Fruit fly (Drosophila melanogaster) whole organism, pupa: ENCODE data around the gene Spase25.

ENCODE experiments used
- CG10348 ChIP-seq: fragments of 200-800 bp; sonication (Bioruptor generic); IDR thresholded peaks from 2 replicates; pipeline ENCODE4 v1.3.6; 2022; ENCODE audit warnings: missing biosample characterization, missing genetic modification characterization
- CG12605 ChIP-seq: fragments of 200-800 bp; sonication (Bioruptor generic); IDR thresholded peaks from 2 replicates; pipeline ENCODE4 v1.3.6; 2022; ENCODE audit warnings: missing biosample characterization, missing genetic modification characterization
- CG13204 ChIP-seq: fragments of 200-800 bp; sonication (Bioruptor generic); optimal IDR thresholded peaks from 2 replicates; lab custom pipeline; 2018; ENCODE audit warnings: missing biosample characterization, mild to moderate bottlenecking, missing genetic modification characterization, moderate library complexity
- CG14655 ChIP-seq: fragments of 200-800 bp; sonication (Bioruptor generic); optimal IDR thresholded peaks from 3 replicates; lab custom pipeline; 2017; ENCODE audit warnings: mild to moderate bottlenecking, missing biosample characterization, missing genetic modification reagents, missing genetic modification characterization
- CG15710 ChIP-seq: fragments of 200-800 bp; sonication (Bioruptor generic); optimal IDR thresholded peaks from 2 replicates; lab custom pipeline; 2018; ENCODE audit warnings: missing biosample characterization, mild to moderate bottlenecking, missing genetic modification characterization, moderate library complexity
- CG17806 ChIP-seq: fragments of 200-800 bp; sonication (Bioruptor generic); optimal IDR thresholded peaks from 2 replicates; lab custom pipeline; 2018; ENCODE audit warnings: missing biosample characterization, mild to moderate bottlenecking, missing genetic modification characterization, moderate library complexity
- CG32121 ChIP-seq: fragments of 200-800 bp; sonication (Bioruptor generic); IDR thresholded peaks from 2 replicates; pipeline ENCODE4 v1.3.6; 2022; ENCODE audit warnings: missing biosample characterization, missing genetic modification characterization
- CG34367 ChIP-seq: fragments of 200-800 bp; sonication (Bioruptor generic); optimal IDR thresholded peaks from 2 replicates; lab custom pipeline; 2018; ENCODE audit warnings: missing biosample characterization, mild to moderate bottlenecking, missing genetic modification characterization
- CG4496 ChIP-seq: fragments of 200-800 bp; sonication (Bioruptor generic); IDR thresholded peaks from 3 replicates; pipeline ENCODE4 v1.3.6; 2022; ENCODE audit warnings: missing biosample characterization, missing genetic modification characterization
- CG8159 ChIP-seq: fragments of 200-800 bp; sonication (Bioruptor generic); optimal IDR thresholded peaks from 3 replicates; lab custom pipeline; 2018; ENCODE audit warnings: missing biosample characterization, mild to moderate bottlenecking, missing genetic modification characterization, moderate library complexity
- CG8301 ChIP-seq: fragments of 200-800 bp; sonication (Bioruptor generic); optimal IDR thresholded peaks from 2 replicates; lab custom pipeline; 2018; ENCODE audit warnings: missing biosample characterization, mild to moderate bottlenecking, missing genetic modification characterization
- CG9948 ChIP-seq: fragments of 200-800 bp; sonication (Bioruptor generic); optimal IDR thresholded peaks from 2 replicates; lab custom pipeline; 2018; ENCODE audit warnings: missing biosample characterization, mild to moderate bottlenecking, missing genetic modification characterization, moderate library complexity
- D1 ChIP-seq: fragments of 200-800 bp; sonication (Bioruptor generic); optimal IDR thresholded peaks from 2 replicates; lab custom pipeline; 2018; ENCODE audit warnings: missing biosample characterization, mild to moderate bottlenecking, missing genetic modification characterization, moderate library complexity
- EcR ChIP-seq: fragments of 200-800 bp; sonication (Bioruptor generic); optimal IDR thresholded peaks from 3 replicates; lab custom pipeline; 2019; ENCODE audit warnings: missing biosample characterization, missing genetic modification characterization, mild to moderate bottlenecking, moderate library complexity, missing genetic modification reagents
- Ets98B ChIP-seq: fragments of 200-800 bp; sonication (Bioruptor generic); IDR thresholded peaks from 2 replicates; pipeline ENCODE4 v1.3.6; 2022; ENCODE audit warnings: missing biosample characterization, missing genetic modification characterization
- Pif1A ChIP-seq: fragments of 200-800 bp; sonication (Bioruptor generic); optimal IDR thresholded peaks from 3 replicates; lab custom pipeline; 2016; ENCODE audit warnings: missing biosample characterization, missing genetic modification characterization
- Pif1B ChIP-seq: fragments of 200-800 bp; sonication (Bioruptor generic); optimal IDR thresholded peaks from 3 replicates; lab custom pipeline; 2016; ENCODE audit warnings: missing biosample characterization, missing genetic modification characterization
- Snoo ChIP-seq: fragments of 200-800 bp; sonication (Bioruptor generic); optimal IDR thresholded peaks from 3 replicates; lab custom pipeline; 2017; ENCODE audit warnings: missing biosample characterization, mild to moderate bottlenecking, missing genetic modification characterization, inconsistent platforms
- fd96Ca ChIP-seq: fragments of 200-800 bp; sonication (Bioruptor generic); IDR thresholded peaks from 3 replicates; pipeline ENCODE4 v1.3.6; 2022; ENCODE audit warnings: missing biosample characterization, missing genetic modification characterization
- gl ChIP-seq: fragments of 200-800 bp; sonication (Bioruptor generic); optimal IDR thresholded peaks from 2 replicates; lab custom pipeline; 2018; ENCODE audit warnings: missing biosample characterization, mild to moderate bottlenecking, missing genetic modification characterization
- rn ChIP-seq: fragments of 200-800 bp; sonication (Bioruptor generic); IDR thresholded peaks from 2 replicates; pipeline ENCODE4 v1.3.6; 2022; ENCODE audit warnings: missing biosample characterization, missing genetic modification characterization

Spase25 gene

DNA sequence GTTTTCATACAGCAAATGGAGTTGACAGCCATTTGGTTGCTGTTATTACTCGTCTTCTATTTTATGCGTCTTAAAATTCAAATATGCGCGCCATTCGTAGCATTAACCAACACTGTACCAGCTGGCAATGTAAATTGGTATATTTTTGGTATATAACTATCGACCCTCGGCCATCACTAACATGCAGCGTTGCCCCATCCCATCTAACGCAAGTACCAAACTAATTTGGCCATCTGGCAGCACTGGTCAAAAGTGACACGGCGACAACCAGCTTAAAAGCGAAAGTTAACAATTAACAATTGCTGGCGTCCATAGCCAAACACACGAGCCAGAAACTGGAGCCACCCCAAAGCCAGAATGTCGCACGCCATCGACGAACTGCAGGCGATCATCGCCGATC, 1.8 kb upstream of the Spase25 start, which contains the start of gene Uba5:
Uba5 (plus strand) TSS at position 222 of the 400 bp plus-strand sequence.
- TF ChIP-seq CG12605 (no peak), Ets98B (GFP tag; lab: Robert Waterston, UW) (no peak), CG4496 (GFP tag; lab: Robert Waterston, UW) (peak; percentile 44; the same call in 1 of the 3 replicates), Pif1A (no peak)

DNA sequence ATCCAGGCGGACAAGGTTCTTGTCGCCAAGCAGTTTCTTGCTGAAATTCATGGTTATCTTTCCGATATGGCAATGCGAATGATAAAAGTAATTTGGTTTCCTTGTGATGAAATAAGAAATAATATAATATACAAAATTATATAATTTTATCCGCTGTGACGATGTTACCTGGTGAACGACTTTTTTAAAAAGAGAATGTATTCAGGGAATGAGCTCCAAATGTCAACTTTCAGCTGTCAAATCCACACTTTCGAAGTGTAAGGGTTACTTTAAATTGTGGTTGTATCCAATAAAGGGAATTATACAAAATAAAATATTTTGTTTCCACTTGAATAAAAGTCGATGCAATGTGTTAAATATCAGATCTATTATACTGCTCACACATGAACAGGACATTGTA, 6.4 kb downstream of the Spase25 start, which contains the start of gene CG33235:
CG33235 (minus strand) TSS at position 101 of the 400 bp plus-strand sequence.
- TF ChIP-seq CG8301 (tag; lab: Kevin White, UChicago): no peak
- no peak for TF ChIP-seq EcR (GFP tag; lab: Kevin White, UChicago)
- TF ChIP-seq CG34367: no peak
- no peak for TF ChIP-seq CG17806 (tag; lab: Kevin White, UChicago)
- TF ChIP-seq CG32121 (GFP tag; lab: Robert Waterston, UW): no peak
- no peak for TF ChIP-seq fd96Ca (GFP tag; lab: Robert Waterston, UW)
- no peak for TF ChIP-seq rn (GFP tag; lab: Robert Waterston, UW)
- TF ChIP-seq CG10348 (GFP tag; lab: Robert Waterston, UW): no peak
- no peak for TF ChIP-seq CG14655 (GFP tag; lab: Kevin White, UChicago)
- TF ChIP-seq, all 21 proteins: peak for 0

DNA sequence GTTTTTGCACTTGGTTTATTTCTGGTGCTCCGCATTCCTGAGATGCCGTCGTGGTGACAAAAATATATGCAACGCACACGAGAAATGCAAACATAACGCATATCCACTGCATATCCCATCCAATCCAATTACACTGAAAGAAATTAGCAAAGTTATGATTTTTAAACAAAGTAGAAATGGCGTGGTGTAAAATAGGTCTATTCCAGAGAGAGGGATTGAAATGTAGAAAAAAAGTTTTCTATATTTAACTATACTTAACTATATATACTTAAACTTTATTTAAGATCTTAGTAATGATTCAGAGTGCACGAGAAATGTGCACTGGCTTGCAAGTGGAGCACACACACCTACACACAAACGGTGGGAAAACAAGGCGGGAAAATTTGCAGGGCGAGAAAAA, 7.2 kb downstream of the Spase25 start:
- TF ChIP-seq CG10348 (GFP tag; lab: Robert Waterston, UW) (no peak), CG13204 (GFP tag; lab: Kevin White, UChicago) (no peak), CG34367 (peak; percentile 15), Ets98B (GFP tag; lab: Robert Waterston, UW) (no peak), CG17806 (tag; lab: Kevin White, UChicago) (peak; percentile 23), Snoo (tag; lab: Kevin White, UChicago) (no peak), gl (tag; lab: Kevin White, UChicago) (no peak), CG8301 (tag; lab: Kevin White, UChicago) (peak; percentile 57), Pif1A (peak; percentile 31), CG4496 (GFP tag; lab: Robert Waterston, UW) (no peak), CG14655 (GFP tag; lab: Kevin White, UChicago) (peak; percentile 67), rn (GFP tag; lab: Robert Waterston, UW) (no peak), CG15710 (tag; lab: Kevin White, UChicago) (no peak), CG32121 (GFP tag; lab: Robert Waterston, UW) (no peak), EcR (GFP tag; lab: Kevin White, UChicago) (no peak), fd96Ca (GFP tag; lab: Robert Waterston, UW) (no peak), CG12605 (no peak), CG8159 (tag; lab: Kevin White, UChicago) (peak; percentile 34), Pif1B (GFP tag; lab: Kevin White, UChicago) (peak; percentile 17), D1 (tag; lab: Kevin White, UChicago) (no peak), CG9948 (tag; lab: Kevin White, UChicago) (peak; percentile 0)
- TF ChIP-seq, all 21 proteins: peak for 8

DNA sequence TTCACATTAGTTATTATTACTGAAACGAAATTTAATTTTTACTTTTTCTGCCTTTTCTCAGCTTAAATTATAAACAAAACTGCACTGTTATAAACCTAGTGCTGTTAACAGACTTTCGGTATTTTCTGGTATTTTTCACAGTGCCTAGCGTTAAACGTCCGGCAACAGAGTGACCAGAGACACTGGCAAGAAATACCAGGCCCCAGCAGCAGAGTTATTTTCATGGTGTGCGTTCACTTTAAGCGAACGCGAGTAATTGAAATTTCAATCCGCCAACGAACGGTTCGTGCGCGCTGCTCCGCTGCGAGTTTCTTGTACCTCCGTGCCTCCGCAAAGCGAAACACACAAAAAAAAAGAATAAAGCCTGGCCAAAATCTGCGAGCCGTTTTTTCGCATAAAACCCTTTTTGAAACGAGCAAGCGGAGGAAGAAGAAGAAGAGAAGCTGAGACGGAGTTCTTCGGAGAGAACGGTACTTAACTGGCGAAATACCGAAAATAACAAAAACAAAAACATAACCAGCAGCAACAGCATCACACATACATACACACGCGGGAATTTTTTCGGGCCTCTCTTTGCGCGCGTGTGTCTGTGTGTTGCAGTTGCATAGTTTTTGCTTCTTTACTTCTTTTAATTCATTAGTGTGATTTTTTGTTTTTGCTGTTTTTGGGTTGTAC, 8.0 kb downstream of the Spase25 start, which contains the start of gene Drak:
Drak (plus strand) TSS at position 220 of the 675 bp plus-strand sequence.
- TF ChIP-seq EcR (GFP tag; lab: Kevin White, UChicago) (peak; percentile 6), CG17806 (tag; lab: Kevin White, UChicago) (no peak), CG12605 (no peak), fd96Ca (GFP tag; lab: Robert Waterston, UW) (no peak), CG8159 (tag; lab: Kevin White, UChicago) (peak; percentile 8), CG14655 (GFP tag; lab: Kevin White, UChicago) (no peak), CG10348 (GFP tag; lab: Robert Waterston, UW) (no peak), CG4496 (GFP tag; lab: Robert Waterston, UW) (no peak)
- TF ChIP-seq, all 21 proteins: peak for 2

DNA sequence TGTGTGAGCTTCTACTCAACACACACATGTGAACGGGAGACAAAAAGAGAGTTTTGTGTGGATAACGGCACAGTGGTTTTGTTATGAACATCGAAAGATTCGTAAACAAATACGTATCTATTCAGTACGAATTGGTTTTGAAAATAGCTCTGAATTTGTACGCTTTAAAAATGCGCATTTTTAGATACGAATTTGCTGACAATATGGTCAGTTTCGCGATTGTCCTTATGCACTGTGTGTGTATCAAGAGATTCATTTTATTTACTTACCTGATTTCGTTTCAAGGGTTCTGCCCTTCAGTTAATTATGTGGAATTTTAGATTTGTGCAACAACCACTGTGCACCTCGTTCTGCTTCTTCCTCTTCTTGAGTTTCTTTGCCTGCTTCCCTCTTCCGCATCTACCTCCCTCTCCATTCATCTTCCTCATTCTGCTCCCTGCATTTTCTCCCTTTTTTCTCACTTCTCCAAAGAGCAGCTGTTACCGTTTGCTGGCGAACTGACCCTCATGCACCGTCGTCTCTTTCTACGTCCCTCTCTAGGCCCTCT, 9.8 kb downstream of the Spase25 start:
- peak; percentile 87 for TF ChIP-seq D1 (tag; lab: Kevin White, UChicago)
- peak; percentile 54; the same call in 1 of the 2 replicates for TF ChIP-seq Ets98B (GFP tag; lab: Robert Waterston, UW)
- TF ChIP-seq rn (GFP tag; lab: Robert Waterston, UW): peak; percentile 51
- TF ChIP-seq CG8301 (tag; lab: Kevin White, UChicago): peak; percentile 92
- peak; percentile 95 for TF ChIP-seq CG15710 (tag; lab: Kevin White, UChicago)
- peak; percentile 80; the same call in 2 of the 3 replicates for TF ChIP-seq fd96Ca (GFP tag; lab: Robert Waterston, UW)
- no peak for TF ChIP-seq CG10348 (GFP tag; lab: Robert Waterston, UW)
- peak; percentile 95 for TF ChIP-seq CG34367
- TF ChIP-seq Snoo (tag; lab: Kevin White, UChicago): peak; percentile 94
- TF ChIP-seq CG17806 (tag; lab: Kevin White, UChicago): peak; percentile 93
- peak; percentile 96 for TF ChIP-seq Pif1A
- peak; percentile 62 for TF ChIP-seq EcR (GFP tag; lab: Kevin White, UChicago)
- TF ChIP-seq CG32121 (GFP tag; lab: Robert Waterston, UW): peak; percentile 55; the same call in 1 of the 2 replicates
- peak; percentile 93 for TF ChIP-seq Pif1B (GFP tag; lab: Kevin White, UChicago)
- TF ChIP-seq CG8159 (tag; lab: Kevin White, UChicago): peak; percentile 95
- TF ChIP-seq gl (tag; lab: Kevin White, UChicago): peak; percentile 88
- peak; percentile 85 for TF ChIP-seq CG4496 (GFP tag; lab: Robert Waterston, UW)
- peak; percentile 95 for TF ChIP-seq CG9948 (tag; lab: Kevin White, UChicago)
- peak; percentile 57; the same call in 1 of the 2 replicates for TF ChIP-seq CG12605
- TF ChIP-seq CG14655 (GFP tag; lab: Kevin White, UChicago): peak; percentile 94
- peak; percentile 91 for TF ChIP-seq CG13204 (GFP tag; lab: Kevin White, UChicago)
